Fruit fly (Drosophila melanogaster) whole organism, embryonic: Measurements from ENCODE around the gene hkb.

Experiments used
- B-H2 ChIP-seq: fragments of 200-800 bp; sonication (Bioruptor generic); optimal IDR thresholded peaks from 2 replicates; lab custom pipeline; 2018; ENCODE audit warnings: missing biosample characterization, mild to moderate bottlenecking, missing genetic modification characterization
- CG10209 ChIP-seq: fragments of 200-800 bp; sonication (Bioruptor generic); optimal IDR thresholded peaks from 3 replicates; lab custom pipeline; 2017; ENCODE audit warnings: missing biosample characterization, mild to moderate bottlenecking, missing genetic modification characterization, missing genetic modification reagents
- CG12104 ChIP-seq: fragments of 200-800 bp; sonication (Bioruptor generic); optimal IDR thresholded peaks from 3 replicates; lab custom pipeline; 2016; ENCODE audit warnings: missing biosample characterization, missing genetic modification characterization
- CG12391 ChIP-seq: fragments of 200-800 bp; sonication (Bioruptor generic); optimal IDR thresholded peaks from 3 replicates; lab custom pipeline; 2018; ENCODE audit warnings: missing biosample characterization, mild to moderate bottlenecking, missing genetic modification characterization, moderate library complexity
- CG12659 ChIP-seq: fragments of 200-800 bp; sonication (Bioruptor generic); optimal IDR thresholded peaks from 3 replicates; lab custom pipeline; 2017; ENCODE audit warnings: mild to moderate bottlenecking, missing biosample characterization, missing genetic modification reagents, missing genetic modification characterization
- CG12942 ChIP-seq: fragments of 200-800 bp; sonication (Bioruptor generic); optimal IDR thresholded peaks from 3 replicates; lab custom pipeline; 2016; ENCODE audit warnings: missing biosample characterization, missing genetic modification characterization
- CG14014 ChIP-seq: fragments of 200-800 bp; sonication (Bioruptor generic); IDR thresholded peaks from 2 replicates; pipeline ENCODE4 v1.3.6; 2022; ENCODE audit warnings: missing biosample characterization, missing genetic modification characterization
- CG14710 ChIP-seq: fragments of 200-800 bp; sonication (Bioruptor generic); optimal IDR thresholded peaks from 3 replicates; lab custom pipeline; 2019; ENCODE audit warnings: missing biosample characterization, mild to moderate bottlenecking, missing genetic modification characterization, moderate library complexity
- CG15696 ChIP-seq: fragments of 200-800 bp; sonication (Bioruptor generic); optimal IDR thresholded peaks from 2 replicates; lab custom pipeline; 2019; ENCODE audit warnings: missing biosample characterization, mild to moderate bottlenecking, missing genetic modification characterization, moderate library complexity
- CG17361 ChIP-seq: fragments of 200-800 bp; sonication (Bioruptor generic); IDR thresholded peaks from 3 replicates; pipeline ENCODE4 v1.3.6; 2022; ENCODE audit warnings: missing biosample characterization, missing genetic modification characterization
- CG17385 ChIP-seq: fragments of 200-800 bp; sonication (Bioruptor generic); optimal IDR thresholded peaks from 3 replicates; lab custom pipeline; 2018; ENCODE audit warnings: missing biosample characterization, mild to moderate bottlenecking, missing genetic modification characterization
- CG17802 ChIP-seq: fragments of 200-800 bp; sonication (Bioruptor generic); optimal IDR thresholded peaks from 2 replicates; lab custom pipeline; 2018; ENCODE audit warnings: missing biosample characterization, mild to moderate bottlenecking, missing genetic modification characterization, moderate library complexity
- CG2875 ChIP-seq: fragments of 200-800 bp; sonication (Bioruptor generic); optimal IDR thresholded peaks from 2 replicates; lab custom pipeline; 2017; ENCODE audit warnings: missing biosample characterization, mild to moderate bottlenecking, missing genetic modification characterization, missing genetic modification reagents
- CG3163 ChIP-seq: fragments of 200-800 bp; sonication (Bioruptor generic); optimal IDR thresholded peaks from 3 replicates; lab custom pipeline; 2016; ENCODE audit warnings: missing biosample characterization, missing genetic modification characterization
- CG3847 ChIP-seq: fragments of 200-800 bp; sonication (Bioruptor generic); IDR thresholded peaks from 2 replicates; pipeline ENCODE4 v1.3.6; 2022; ENCODE audit warnings: missing biosample characterization, missing genetic modification characterization
- CG3995 ChIP-seq: fragments of 200-800 bp; sonication (Bioruptor generic); optimal IDR thresholded peaks from 3 replicates; lab custom pipeline; 2016; ENCODE audit warnings: missing biosample characterization, missing genetic modification characterization
- CG4328 ChIP-seq: fragments of 200-800 bp; sonication (Bioruptor generic); optimal IDR thresholded peaks from 3 replicates; lab custom pipeline; 2017; ENCODE audit warnings: missing biosample characterization, missing genetic modification reagents, missing genetic modification characterization
- CG4854 ChIP-seq: fragments of 200-800 bp; sonication (Bioruptor generic); optimal IDR thresholded peaks from 2 replicates; lab custom pipeline; 2016; ENCODE audit warnings: missing biosample characterization, missing genetic modification characterization, inconsistent platforms
- CG6689 ChIP-seq: fragments of 200-800 bp; sonication (Bioruptor generic); IDR thresholded peaks from 2 replicates; pipeline ENCODE4 v1.3.6; 2022; ENCODE audit warnings: missing biosample characterization, missing genetic modification characterization
- CG8388 ChIP-seq: fragments of 200-800 bp; sonication (Bioruptor generic); optimal IDR thresholded peaks from 2 replicates; lab custom pipeline; 2019; ENCODE audit warnings: missing biosample characterization, mild to moderate bottlenecking, missing genetic modification characterization, moderate library complexity
- CG9817 ChIP-seq: fragments of 200-800 bp; sonication (Bioruptor generic); optimal IDR thresholded peaks from 2 replicates; lab custom pipeline; 2018; ENCODE audit warnings: missing biosample characterization, mild to moderate bottlenecking, missing genetic modification characterization, moderate library complexity
- CHES-1-like ChIP-seq: fragments of 200-800 bp; sonication (Bioruptor generic); optimal IDR thresholded peaks from 2 replicates; lab custom pipeline; 2016; ENCODE audit warnings: missing biosample characterization, missing genetic modification characterization
- Dbx ChIP-seq: fragments of 200-800 bp; sonication (Bioruptor generic); IDR thresholded peaks from 3 replicates; pipeline ENCODE4 v1.3.6; 2022; ENCODE audit warnings: missing biosample characterization, missing genetic modification characterization
- Elba2 ChIP-seq: fragments of 200-800 bp; sonication (Bioruptor generic); optimal IDR thresholded peaks from 3 replicates; lab custom pipeline; 2016; ENCODE audit warnings: missing biosample characterization, missing genetic modification characterization
- HHEX ChIP-seq: fragments of 200-800 bp; sonication (Bioruptor generic); optimal IDR thresholded peaks from 3 replicates; lab custom pipeline; 2017; ENCODE audit warnings: missing biosample characterization, mild to moderate bottlenecking, missing genetic modification characterization, missing genetic modification reagents
- Nf-YB ChIP-seq: fragments of 200-800 bp; sonication (Bioruptor generic); optimal IDR thresholded peaks from 3 replicates; lab custom pipeline; 2019; ENCODE audit warnings: missing biosample characterization, mild to moderate bottlenecking, missing genetic modification characterization, moderate library complexity
- Sox102F ChIP-seq: fragments of 200-800 bp; sonication (Bioruptor generic); optimal IDR thresholded peaks from 2 replicates; lab custom pipeline; 2018; ENCODE audit warnings: missing biosample characterization, mild to moderate bottlenecking, missing genetic modification characterization, moderate library complexity
- Stat92E ChIP-seq, 3 experiments: fragments of >200 bp in 2 of 3; fragments of 200-800 bp in 1 of 3; sonication (Bioruptor generic) in 1 of 3; optimal IDR thresholded peaks; 2 replicates each; lab custom pipeline; 2017 to 2019; ENCODE audit warnings: missing biosample characterization in 3 of 3, missing genetic modification characterization in 3 of 3, mild to moderate bottlenecking in 1 of 3, moderate library complexity in 1 of 3
- abd-A ChIP-seq: fragments of 200-800 bp; sonication (Bioruptor generic); optimal IDR thresholded peaks from 3 replicates; lab custom pipeline; 2019; ENCODE audit warnings: missing biosample characterization, mild to moderate bottlenecking, missing genetic modification characterization, moderate library complexity
- cas ChIP-seq: fragments of 200-800 bp; sonication (Bioruptor generic); IDR thresholded peaks from 2 replicates; pipeline ENCODE4 v1.3.6; 2022; ENCODE audit warnings: missing biosample characterization, missing genetic modification characterization
- crol ChIP-seq: fragments of 200-800 bp; sonication (Bioruptor generic); IDR thresholded peaks from 2 replicates; pipeline ENCODE4 v1.3.6; 2022; ENCODE audit warnings: missing biosample characterization, missing genetic modification characterization
- cwo ChIP-seq: fragments of 200-800 bp; sonication (Bioruptor generic); optimal IDR thresholded peaks from 3 replicates; lab custom pipeline; 2017; ENCODE audit warnings: missing biosample characterization, missing genetic modification characterization, mild to moderate bottlenecking, moderate library complexity, missing genetic modification reagents
- dm ChIP-seq: fragments of 200-800 bp; sonication (Bioruptor generic); optimal IDR thresholded peaks from 3 replicates; lab custom pipeline; 2016; ENCODE audit warnings: missing biosample characterization, missing genetic modification characterization
- gcm2 ChIP-seq: fragments of 200-800 bp; sonication (Bioruptor generic); optimal IDR thresholded peaks from 2 replicates; lab custom pipeline; 2016; ENCODE audit warnings: missing biosample characterization, missing genetic modification characterization
- gro ChIP-seq: fragments of 200-800 bp; sonication (Bioruptor generic); optimal IDR thresholded peaks from 2 replicates; lab custom pipeline; 2016; ENCODE audit warnings: missing biosample characterization, missing genetic modification characterization
- insv ChIP-seq, 2 experiments: fragments of 200-800 bp; sonication (Bioruptor generic); optimal IDR thresholded peaks; 3 replicates each; lab custom pipeline; 2016 to 2018; ENCODE audit warnings: missing biosample characterization in 2 of 2, missing genetic modification characterization in 2 of 2
- lov ChIP-seq, 2 experiments: fragments of 200-800 bp in 1 of 2; fragments of >200 bp in 1 of 2; sonication (Bioruptor generic) in 1 of 2; IDR thresholded peaks in 1 of 2; optimal IDR thresholded peaks in 1 of 2; 2 replicates in 1 of 2; 3 replicates in 1 of 2; pipeline versions ENCODE4 v1.3.6 to Lab custom; 2017 to 2022; ENCODE audit warnings: missing biosample characterization in 1 of 2, missing genetic modification characterization in 1 of 2
- maf-S ChIP-seq: fragments of 200-800 bp; sonication (Bioruptor generic); optimal IDR thresholded peaks from 2 replicates; lab custom pipeline; 2016; ENCODE audit warnings: missing biosample characterization, missing genetic modification characterization
- nerfin-2 ChIP-seq: fragments of 200-800 bp; sonication (Bioruptor generic); IDR thresholded peaks from 2 replicates; pipeline ENCODE4 v1.3.6; 2022; ENCODE audit warnings: missing biosample characterization, missing genetic modification characterization; ENCODE audit not compliant: partially characterized antibody
- oc ChIP-seq: fragments of 200-800 bp; sonication (Bioruptor generic); optimal IDR thresholded peaks from 2 replicates; lab custom pipeline; 2018; ENCODE audit warnings: missing biosample characterization, mild to moderate bottlenecking, missing genetic modification characterization, moderate library complexity
- ranshi ChIP-seq: fragments of 200-800 bp; sonication (Bioruptor generic); IDR thresholded peaks from 2 replicates; pipeline ENCODE4 v1.3.6; 2022; ENCODE audit warnings: missing biosample characterization, missing genetic modification characterization
- salm ChIP-seq: fragments of 200-800 bp; sonication (Bioruptor generic); optimal IDR thresholded peaks from 2 replicates; lab custom pipeline; 2018; ENCODE audit warnings: missing biosample characterization, mild to moderate bottlenecking, missing genetic modification characterization
- slp2 ChIP-seq: fragments of 200-800 bp; sonication (Bioruptor generic); optimal IDR thresholded peaks from 2 replicates; lab custom pipeline; 2016; ENCODE audit warnings: missing biosample characterization, missing genetic modification characterization
- sna ChIP-seq: fragments of 200-800 bp; sonication (Bioruptor generic); IDR thresholded peaks from 2 replicates; pipeline ENCODE4 v1.3.6; 2022; ENCODE audit warnings: missing biosample characterization, missing genetic modification characterization; ENCODE audit not compliant: partially characterized antibody
- sqz ChIP-seq: fragments of 200-800 bp; sonication (Bioruptor generic); optimal IDR thresholded peaks from 3 replicates; lab custom pipeline; 2018; ENCODE audit warnings: missing biosample characterization, mild to moderate bottlenecking, missing genetic modification characterization
- trem ChIP-seq: fragments of 200-800 bp; optimal IDR thresholded peaks from 3 replicates; lab custom pipeline; 2019; ENCODE audit warnings: missing biosample characterization, mild to moderate bottlenecking, missing genetic modification characterization, moderate library complexity

hkb gene

DNA sequence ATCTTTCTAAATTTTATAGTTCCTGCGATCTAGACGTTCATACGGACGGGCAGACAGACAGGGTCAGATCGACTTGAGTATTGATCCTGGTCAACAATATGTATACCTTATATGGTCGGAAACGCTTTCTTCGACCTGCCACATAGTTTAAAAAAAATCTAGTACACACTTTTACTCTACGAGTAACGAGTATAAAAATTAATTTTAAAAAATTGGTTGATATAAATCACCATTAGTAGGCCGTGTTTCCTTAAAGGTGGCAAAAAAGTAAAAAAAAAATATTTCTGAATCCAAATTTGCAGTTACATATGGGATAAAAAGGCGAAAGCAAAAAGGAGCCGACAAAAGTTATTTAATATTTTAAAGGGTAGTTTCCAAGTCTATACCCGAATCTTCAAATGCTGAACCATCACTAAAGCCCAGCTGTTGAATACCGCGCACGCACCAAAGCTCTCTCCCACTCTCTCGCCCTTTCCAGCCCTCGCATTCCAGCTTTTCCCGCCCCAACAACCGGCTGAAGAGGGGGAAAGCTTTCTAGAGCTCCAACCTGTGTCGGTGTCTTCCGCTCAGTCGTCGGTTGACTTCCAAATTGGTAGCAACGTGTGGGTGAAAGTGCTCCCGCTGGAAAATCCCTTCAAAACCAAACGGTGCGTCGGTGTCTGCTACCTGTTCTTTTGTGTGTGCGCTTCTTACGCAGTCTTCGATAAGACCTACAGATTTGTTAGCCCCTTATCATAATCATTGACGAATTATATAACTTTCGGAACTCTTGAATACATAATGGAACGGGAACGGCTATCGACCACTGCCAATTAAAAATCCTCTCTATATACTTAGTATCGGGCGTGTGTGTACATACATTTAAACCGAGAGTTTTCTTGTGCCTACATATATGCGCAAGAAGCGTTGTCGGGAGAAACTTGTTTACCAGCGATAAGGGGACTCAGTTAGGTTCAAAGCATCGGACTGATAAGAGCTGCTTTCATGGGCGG lies 32.2 kb upstream of the hkb start, which contains the start of gene Sfxn1-3 (continued):
- no peak for TF ChIP-seq sqz (GFP tag; lab: Kevin White, UChicago)
- TF ChIP-seq CG17802 (tag; lab: Kevin White, UChicago), result no peak
- no peak for TF ChIP-seq slp2 (GFP tag; lab: Kevin White, UChicago)
- TF ChIP-seq CG14014, result peak; percentile 56; the same call in 1 of the 2 replicates
- TF ChIP-seq CG3995 (GFP tag; lab: Kevin White, UChicago), result no peak
- TF ChIP-seq ranshi (GFP tag; lab: Robert Waterston, UW), result no peak; the same call in 1 of the 2 replicates
- no peak for TF ChIP-seq CHES-1-like (GFP tag; lab: Kevin White, UChicago)
- TF ChIP-seq sna (GFP tag; lab: Robert Waterston, UW), result peak; percentile 52; the same call in 1 of the 2 replicates
- TF ChIP-seq CG12391 (tag; lab: Kevin White, UChicago), result peak; percentile 17
- TF ChIP-seq CG17361 (GFP tag; lab: Robert Waterston, UW), result peak; percentile 34; the same call in 1 of the 3 replicates
- no peak for TF ChIP-seq CG12942
- TF ChIP-seq CG4328 (GFP tag; lab: Kevin White, UChicago), result peak; percentile 67
- TF ChIP-seq CG6689 (GFP tag; lab: Robert Waterston, UW), result peak; percentile 38; the same call in 1 of the 2 replicates
- TF ChIP-seq abd-A (tag; lab: Kevin White, UChicago), result no peak
- TF ChIP-seq cwo (GFP tag; lab: Kevin White, UChicago), result peak; percentile 73
- peak in 1 of 3 experiments; percentile 61 for TF ChIP-seq Stat92E (GFP tag; optimal IDR thresholded peaks at IDR 0.05; lab: Kevin White, UChicago)
- TF ChIP-seq Dbx (GFP tag; lab: Robert Waterston, UW), result peak; percentile 57; the same call in 1 of the 3 replicates
- TF ChIP-seq CG8388, result no peak
- TF ChIP-seq Elba2 (GFP tag; lab: Kevin White, UChicago), result no peak
- no peak; the same call in 1 of the 2 replicates for TF ChIP-seq nerfin-2 (GFP tag; lab: Robert Waterston, UW)
- no peak for TF ChIP-seq CG12104 (GFP tag; lab: Kevin White, UChicago)
- no peak for TF ChIP-seq CG9817 (tag; lab: Kevin White, UChicago)
- no peak for TF ChIP-seq CG4854 (GFP tag; lab: Kevin White, UChicago)
- peak; percentile 96 for TF ChIP-seq crol
- peak; percentile 2 for TF ChIP-seq CG14710 (tag; lab: Kevin White, UChicago)
- TF ChIP-seq B-H2, result peak; percentile 64
- TF ChIP-seq insv (GFP tag; optimal IDR thresholded peaks at IDR 0.05; lab: Kevin White, UChicago), result peak in 1 of 2 experiments; percentile 24
- TF ChIP-seq CG17385 (GFP tag; lab: Kevin White, UChicago), result peak; percentile 60
- no peak for TF ChIP-seq lov (optimal IDR thresholded peaks at IDR 0.05; lab: Kevin White, UChicago)
- TF ChIP-seq lov (GFP tag; IDR thresholded peaks at IDR 0.05; lab: Robert Waterston, UW), result 0 out of 3 replicates have a peak, but pooled peaks have one; percentile 45
- TF ChIP-seq cas (GFP tag; lab: Robert Waterston, UW), result no peak
- no peak for TF ChIP-seq CG15696 (tag; lab: Kevin White, UChicago)
- peak; percentile 79 for TF ChIP-seq gro (GFP tag; lab: Kevin White, UChicago)
- TF ChIP-seq CG12659, result peak; percentile 67
- TF ChIP-seq trem, result no peak
- TF ChIP-seq CG3163 (GFP tag; lab: Kevin White, UChicago), result peak; percentile 47
- TF ChIP-seq maf-S, result peak; percentile 39
- TF ChIP-seq HHEX (GFP tag; lab: Kevin White, UChicago), result peak; percentile 27
- peak; percentile 22 for TF ChIP-seq Nf-YB (GFP tag; lab: Kevin White, UChicago)
- TF ChIP-seq salm (tag; lab: Kevin White, UChicago), result no peak
- TF ChIP-seq CG2875, result no peak
- peak; percentile 22 for TF ChIP-seq CG10209
- TF ChIP-seq oc, result peak; percentile 68
- 0 out of 2 replicates have a peak, but pooled peaks have one; percentile 7 for TF ChIP-seq CG3847 (GFP tag; lab: Robert Waterston, UW)
- TF ChIP-seq dm (GFP tag; lab: Kevin White, UChicago), result peak; percentile 36
- no peak for TF ChIP-seq Sox102F (GFP tag; lab: Kevin White, UChicago)
- peak; percentile 42 for TF ChIP-seq gcm2
